Fruit fly (Drosophila melanogaster) whole organism, prepupa: ENCODE measurements around the gene CG17721.

Experiments
- CG11294 ChIP-seq: fragments of 200-800 bp; sonication (Bioruptor generic); IDR thresholded peaks from 2 replicates; pipeline ENCODE4 v1.3.6; 2022; ENCODE audit warnings: missing biosample characterization, missing genetic modification characterization
- CG11902 ChIP-seq: fragments of 200-800 bp; sonication (Bioruptor generic); optimal IDR thresholded peaks from 3 replicates; lab custom pipeline; 2016; ENCODE audit warnings: missing biosample characterization, missing genetic modification characterization
- CG15336 ChIP-seq: fragments of 200-800 bp; sonication (Bioruptor generic); IDR thresholded peaks from 2 replicates; pipeline ENCODE4 v1.3.6; 2022; ENCODE audit warnings: missing biosample characterization, missing genetic modification characterization
- CG1621 ChIP-seq: fragments of 200-800 bp; sonication (Bioruptor generic); optimal IDR thresholded peaks from 3 replicates; lab custom pipeline; 2018; ENCODE audit warnings: missing biosample characterization, mild to moderate bottlenecking, missing genetic modification characterization
- CG34406 ChIP-seq: fragments of 200-800 bp; sonication (Bioruptor generic); optimal IDR thresholded peaks from 3 replicates; lab custom pipeline; 2016; ENCODE audit warnings: missing biosample characterization, missing genetic modification characterization
- CG3919 ChIP-seq: fragments of 200-800 bp; sonication (Bioruptor generic); optimal IDR thresholded peaks from 3 replicates; lab custom pipeline; 2016; ENCODE audit warnings: missing biosample characterization, missing genetic modification characterization
- CG4318 ChIP-seq: fragments of 200-800 bp; sonication (Bioruptor generic); optimal IDR thresholded peaks from 3 replicates; lab custom pipeline; 2017; ENCODE audit warnings: missing biosample characterization, mild to moderate bottlenecking, missing genetic modification characterization
- CG6163 ChIP-seq: fragments of 200-800 bp; sonication (Bioruptor generic); IDR thresholded peaks from 3 replicates; pipeline ENCODE4 v1.3.6; 2022; ENCODE audit warnings: missing biosample characterization, missing genetic modification characterization
- CG6854 ChIP-seq: fragments of 200-800 bp; sonication (Bioruptor generic); optimal IDR thresholded peaks from 2 replicates; lab custom pipeline; 2017; ENCODE audit warnings: missing biosample characterization, mild to moderate bottlenecking, missing genetic modification characterization
- CG7368 ChIP-seq: fragments of 200-800 bp; sonication (Bioruptor generic); optimal IDR thresholded peaks from 3 replicates; lab custom pipeline; 2016; ENCODE audit warnings: missing biosample characterization, missing genetic modification characterization
- CG8119 ChIP-seq: fragments of 200-800 bp; sonication (Bioruptor generic); IDR thresholded peaks from 3 replicates; pipeline ENCODE4 v1.3.6; 2022; ENCODE audit warnings: missing biosample characterization, missing genetic modification characterization
- CG8319 ChIP-seq: fragments of 200-800 bp; sonication (Bioruptor generic); optimal IDR thresholded peaks from 3 replicates; lab custom pipeline; 2016; ENCODE audit warnings: missing biosample characterization, missing genetic modification characterization
- CG8632 ChIP-seq: fragments of 200-800 bp; sonication (Bioruptor generic); optimal IDR thresholded peaks from 3 replicates; lab custom pipeline; 2016; ENCODE audit warnings: missing biosample characterization, missing genetic modification characterization
- Eip75B ChIP-seq: fragments of 200-800 bp; sonication (Bioruptor generic); optimal IDR thresholded peaks from 3 replicates; lab custom pipeline; 2016; ENCODE audit warnings: missing biosample characterization, missing genetic modification characterization
- Eip78C ChIP-seq: fragments of 200-800 bp; sonication (Bioruptor generic); peaks from one replicate; lab custom pipeline; 2016; ENCODE audit warnings: missing biosample characterization, missing genetic modification characterization
- Eip93F ChIP-seq: fragments of 200-800 bp; sonication (Bioruptor generic); optimal IDR thresholded peaks from 2 replicates; lab custom pipeline; 2016; ENCODE audit warnings: missing biosample characterization, mild to moderate bottlenecking, missing genetic modification characterization
- Ets96B ChIP-seq: fragments of 200-800 bp; optimal IDR thresholded peaks from 2 replicates; lab custom pipeline; 2019; ENCODE audit warnings: missing biosample characterization, mild to moderate bottlenecking, missing genetic modification characterization, moderate library complexity
- Gug ChIP-seq: fragments of 200-800 bp; sonication (Bioruptor generic); IDR thresholded peaks from 2 replicates; pipeline ENCODE4 v1.3.6; 2022; ENCODE audit warnings: missing biosample characterization, missing genetic modification characterization
- Hr38 ChIP-seq: sonication (Bioruptor generic); optimal IDR thresholded peaks from 2 replicates; lab custom pipeline; 2016; ENCODE audit warnings: missing biosample characterization, missing genetic modification characterization
- Lpt ChIP-seq: fragments of 200-800 bp; sonication (Bioruptor generic); optimal IDR thresholded peaks from 3 replicates; lab custom pipeline; 2016; ENCODE audit warnings: missing biosample characterization, missing genetic modification characterization
- Met ChIP-seq: fragments of 200-800 bp; sonication (Bioruptor generic); optimal IDR thresholded peaks from 3 replicates; lab custom pipeline; 2016; ENCODE audit warnings: missing biosample characterization, missing genetic modification characterization
- Sox102F ChIP-seq: fragments of 200-800 bp; sonication (Bioruptor generic); optimal IDR thresholded peaks from 2 replicates; lab custom pipeline; 2016; ENCODE audit warnings: missing biosample characterization, mild to moderate bottlenecking, missing genetic modification characterization
- Sox14 ChIP-seq: fragments of 200-800 bp; sonication (Bioruptor generic); optimal IDR thresholded peaks from 3 replicates; lab custom pipeline; 2016; ENCODE audit warnings: missing biosample characterization, missing genetic modification characterization
- Sox15 ChIP-seq: fragments of 200-800 bp; sonication (Bioruptor generic); optimal IDR thresholded peaks from 3 replicates; lab custom pipeline; 2016; ENCODE audit warnings: missing biosample characterization, missing genetic modification characterization
- acj6 ChIP-seq: fragments of 200-800 bp; sonication (Bioruptor generic); optimal IDR thresholded peaks from 3 replicates; lab custom pipeline; 2016; ENCODE audit warnings: missing biosample characterization, missing genetic modification characterization
- cyc ChIP-seq: fragments of 200-800 bp; sonication (Bioruptor generic); optimal IDR thresholded peaks from 3 replicates; lab custom pipeline; 2016; ENCODE audit warnings: missing biosample characterization, missing genetic modification characterization
- dac ChIP-seq: fragments of 200-800 bp; sonication (Bioruptor generic); optimal IDR thresholded peaks from 2 replicates; lab custom pipeline; 2017; ENCODE audit warnings: missing biosample characterization, mild to moderate bottlenecking, missing genetic modification characterization
- dsx ChIP-seq: fragments of 200-800 bp; optimal IDR thresholded peaks from 3 replicates; lab custom pipeline; 2019; ENCODE audit warnings: missing biosample characterization, mild to moderate bottlenecking, missing genetic modification characterization, moderate library complexity; ENCODE audit not compliant: poor library complexity, severe bottlenecking
- eg ChIP-seq: fragments of 200-800 bp; sonication (Bioruptor generic); IDR thresholded peaks from 3 replicates; pipeline ENCODE4 v1.3.6; 2022; ENCODE audit warnings: missing biosample characterization, missing genetic modification characterization
- esn ChIP-seq: fragments of 200-800 bp; sonication (Bioruptor generic); optimal IDR thresholded peaks from 2 replicates; lab custom pipeline; 2016; ENCODE audit warnings: missing biosample characterization, mild to moderate bottlenecking, missing genetic modification characterization, moderate library complexity
- fd85E ChIP-seq: fragments of 200-800 bp; sonication (Bioruptor generic); optimal IDR thresholded peaks from 3 replicates; lab custom pipeline; 2016; ENCODE audit warnings: missing biosample characterization, missing genetic modification characterization
- fkh ChIP-seq: fragments of 200-800 bp; sonication (Bioruptor generic); optimal IDR thresholded peaks from 3 replicates; lab custom pipeline; 2017; ENCODE audit warnings: missing biosample characterization, mild to moderate bottlenecking, missing genetic modification characterization, moderate library complexity
- lz ChIP-seq: fragments of 200-800 bp; sonication (Bioruptor generic); optimal IDR thresholded peaks from 3 replicates; lab custom pipeline; 2016; ENCODE audit warnings: missing biosample characterization, missing genetic modification characterization
- net ChIP-seq: fragments of 200-800 bp; sonication (Bioruptor generic); optimal IDR thresholded peaks from 3 replicates; lab custom pipeline; 2016; ENCODE audit warnings: missing biosample characterization, missing genetic modification characterization
- salr ChIP-seq, 2 experiments: fragments of 200-800 bp; sonication (Bioruptor generic); optimal IDR thresholded peaks; 3 replicates each; lab custom pipeline; 2016 to 2018; ENCODE audit warnings: missing biosample characterization in 2 of 2, missing genetic modification characterization in 2 of 2, mild to moderate bottlenecking in 1 of 2
- spab ChIP-seq: fragments of 200-800 bp; sonication (Bioruptor generic); optimal IDR thresholded peaks from 2 replicates; lab custom pipeline; 2017; ENCODE audit warnings: missing biosample characterization, mild to moderate bottlenecking, missing genetic modification characterization, missing genetic modification reagents
- ss ChIP-seq, 2 experiments: fragments of 200-800 bp; sonication (Bioruptor generic); optimal IDR thresholded peaks; 2 replicates in 1 of 2; 3 replicates in 1 of 2; lab custom pipeline; 2017 to 2018; ENCODE audit warnings: mild to moderate bottlenecking in 2 of 2, missing biosample characterization in 2 of 2, missing genetic modification characterization in 2 of 2, moderate library complexity in 1 of 2
- svp ChIP-seq: fragments of 200-800 bp; sonication (Bioruptor generic); peaks from one replicate; lab custom pipeline; 2016; ENCODE audit warnings: missing biosample characterization, missing genetic modification characterization
- vri ChIP-seq: fragments of 200-800 bp; sonication (Bioruptor generic); optimal IDR thresholded peaks from 3 replicates; lab custom pipeline; 2016; ENCODE audit warnings: missing biosample characterization, mild to moderate bottlenecking, missing genetic modification characterization

The CG17721 gene

dm6 chr3R:11198062-11198472 is 36.9 kb upstream of the CG17721 start (continued):
- TF ChIP-seq Eip78C (GFP tag; lab: Kevin White, UChicago) (peak; percentile 69), CG6163 (0 out of 3 replicates have a peak, but pooled peaks have one; percentile 25), CG4318 (GFP tag; lab: Kevin White, UChicago) (no peak), Lpt (GFP tag; lab: Kevin White, UChicago) (peak; percentile 56), Sox14 (peak; percentile 76), spab (GFP tag; lab: Kevin White, UChicago) (no peak), Sox15 (GFP tag; lab: Kevin White, UChicago) (no peak), fkh (GFP tag; lab: Kevin White, UChicago) (peak; percentile 82), acj6 (GFP tag; lab: Kevin White, UChicago) (no peak), CG6854 (GFP tag; lab: Kevin White, UChicago) (peak; percentile 4), CG34406 (GFP tag; lab: Kevin White, UChicago) (no peak), lz (GFP tag; lab: Kevin White, UChicago) (no peak), Eip93F (no peak), esn (no peak), Met (GFP tag; lab: Kevin White, UChicago) (no peak)

DNA sequence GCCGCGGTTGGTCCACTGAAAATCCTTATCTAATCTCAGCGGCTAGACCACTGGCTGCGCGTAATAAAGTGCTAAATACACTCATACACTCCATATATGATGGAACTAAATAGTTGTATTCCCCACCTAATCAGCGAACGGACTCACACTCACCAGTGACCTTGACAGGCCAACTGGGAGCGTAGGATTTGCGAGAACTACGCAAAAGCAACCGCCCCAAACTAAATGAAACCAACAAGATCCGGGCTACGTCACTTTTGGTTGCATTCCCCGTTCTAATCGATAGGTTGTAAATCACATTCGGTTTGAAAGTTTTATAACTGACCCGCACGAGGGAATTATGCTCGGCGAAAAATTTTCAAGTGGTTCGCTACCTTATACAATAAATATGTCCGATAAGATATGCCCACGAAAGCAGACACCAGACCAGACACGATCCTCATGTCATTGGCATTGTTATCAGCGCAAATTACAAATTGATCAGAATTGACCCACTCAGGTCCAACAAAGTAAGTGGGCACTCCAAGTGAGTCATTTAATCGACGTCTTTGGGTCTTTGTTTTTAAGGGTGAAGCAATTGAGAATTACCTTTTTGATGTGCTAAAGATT is 35.6 kb upstream of the CG17721 start:
- TF ChIP-seq dsx (GFP tag; lab: Kevin White, UChicago) (peak; percentile 28), Hr38 (GFP tag; lab: Kevin White, UChicago) (no peak), Met (GFP tag; lab: Kevin White, UChicago) (no peak)
- TF ChIP-seq, all 60 proteins: peak for 1

DNA sequence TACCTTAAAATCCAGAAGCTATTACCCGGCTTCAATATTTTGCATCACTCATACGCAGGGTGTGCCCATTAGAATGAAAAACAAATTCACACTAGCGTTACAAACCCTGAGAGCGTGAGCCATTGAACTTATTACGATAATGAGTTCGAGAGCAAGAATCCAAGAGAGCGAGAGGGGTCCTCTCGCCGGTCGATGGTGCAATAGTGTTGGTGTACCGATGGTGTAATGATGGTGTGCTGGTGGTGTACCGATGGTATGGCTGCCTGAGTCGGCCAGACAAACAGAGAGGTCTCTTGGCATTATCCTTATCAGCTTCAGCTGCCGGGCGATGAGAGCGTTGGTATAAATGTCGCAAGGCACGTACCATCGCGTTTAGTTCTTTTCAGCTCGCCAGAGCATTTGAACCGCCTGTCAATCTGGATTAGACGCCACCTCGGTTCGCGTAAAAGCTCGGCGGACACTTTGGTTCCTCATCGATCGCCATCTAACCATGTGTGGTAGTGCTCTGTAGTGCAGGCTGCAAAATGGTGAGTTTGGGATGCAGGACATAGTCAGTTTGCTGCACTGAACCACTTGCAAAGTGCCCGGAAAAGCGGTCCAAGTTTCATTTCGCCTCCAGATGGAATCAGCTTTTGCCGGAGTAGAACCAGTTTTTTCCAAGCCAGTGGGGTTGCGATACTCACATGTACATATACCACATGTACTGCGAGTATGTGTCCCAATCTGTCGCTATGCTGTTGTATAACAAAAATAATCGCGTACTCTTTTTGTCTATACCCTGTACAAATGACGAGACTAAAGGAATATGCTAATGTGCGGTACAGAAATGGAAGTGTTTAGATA is 34.7 kb upstream of the CG17721 start:
- peak; percentile 28; the same call in 1 of the 2 replicates for TF ChIP-seq CG11294 (GFP tag; lab: Robert Waterston, UW)
- peak; percentile 56 for TF ChIP-seq CG1621 (tag; lab: Kevin White, UChicago)
- peak; percentile 92 for TF ChIP-seq svp (GFP tag; lab: Kevin White, UChicago)
- TF ChIP-seq net: no peak
- peak; percentile 38 for TF ChIP-seq dac (GFP tag; lab: Kevin White, UChicago)
- TF ChIP-seq CG6163: no peak; the same call in 2 of the 3 replicates
- peak; percentile 96 for TF ChIP-seq vri (GFP tag; lab: Kevin White, UChicago)
- TF ChIP-seq Lpt (GFP tag; lab: Kevin White, UChicago): peak; percentile 18
- no peak; the same call in 2 of the 3 replicates for TF ChIP-seq CG8119 (GFP tag; lab: Robert Waterston, UW)

- TF ChIP-seq fd85E (GFP tag; lab: Kevin White, UChicago): no peak
- 0 out of 2 replicates have a peak, but pooled peaks have one; percentile 34 for TF ChIP-seq Gug (GFP tag; lab: Robert Waterston, UW)
- TF ChIP-seq Ets96B (tag; lab: Kevin White, UChicago): peak; percentile 55
- no peak for TF ChIP-seq CG1621 (tag; lab: Kevin White, UChicago)
- peak; percentile 42 for TF ChIP-seq CG11902 (GFP tag; lab: Kevin White, UChicago)
- TF ChIP-seq CG3919 (GFP tag; lab: Kevin White, UChicago): peak; percentile 58
- peak; percentile 61 for TF ChIP-seq eg (GFP tag; lab: Robert Waterston, UW)
- TF ChIP-seq cyc (GFP tag; lab: Kevin White, UChicago): peak; percentile 53
- TF ChIP-seq CG6854 (GFP tag; lab: Kevin White, UChicago): no peak
- TF ChIP-seq Sox102F (GFP tag; lab: Kevin White, UChicago): peak; percentile 70
- TF ChIP-seq CG15336 (GFP tag; lab: Robert Waterston, UW): peak; percentile 66
- peak; percentile 30 for TF ChIP-seq spab (GFP tag; lab: Kevin White, UChicago)
- TF ChIP-seq Met (GFP tag; lab: Kevin White, UChicago): peak; percentile 68
- peak; percentile 74 for TF ChIP-seq acj6 (GFP tag; lab: Kevin White, UChicago)
- TF ChIP-seq CG8319 (GFP tag; lab: Kevin White, UChicago): no peak
- TF ChIP-seq Eip78C (GFP tag; lab: Kevin White, UChicago): peak; percentile 79
- peak; percentile 59 for TF ChIP-seq CG8632 (GFP tag; lab: Kevin White, UChicago)
- peak; percentile 23 to 62 for TF ChIP-seq ss (GFP tag; optimal IDR thresholded peaks at IDR 0.05; lab: Kevin White, UChicago)
- TF ChIP-seq dac (GFP tag; lab: Kevin White, UChicago): no peak
- no peak for TF ChIP-seq CG11294 (GFP tag; lab: Robert Waterston, UW)
- TF ChIP-seq salr (GFP tag; optimal IDR thresholded peaks at IDR 0.05; lab: Kevin White, UChicago): peak in 1 of 2 experiments; percentile 41
- TF ChIP-seq CG4318 (GFP tag; lab: Kevin White, UChicago): no peak
- peak; percentile 53 for TF ChIP-seq CG7368 (GFP tag; lab: Kevin White, UChicago)
- TF ChIP-seq Lpt (GFP tag; lab: Kevin White, UChicago): no peak
- TF ChIP-seq svp (GFP tag; lab: Kevin White, UChicago): peak; percentile 89
- TF ChIP-seq CG6163: peak; percentile 71; the same call in 1 of the 3 replicates
- TF ChIP-seq CG34406 (GFP tag; lab: Kevin White, UChicago): peak; percentile 66
- TF ChIP-seq vri (GFP tag; lab: Kevin White, UChicago): peak; percentile 98
- peak; percentile 77 for TF ChIP-seq esn
- peak; percentile 48 for TF ChIP-seq Eip75B (GFP tag; lab: Kevin White, UChicago)
Observed at dm6 chr3R:11200885-11201421, 34.0 kb upstream of the CG17721 start.
